Worm (Caenorhabditis elegans) whole organism, early embryonic: ENCODE data around the gene uvs-1.

Source experiments
- B0310.2 ChIP-seq: sonication (generic microtip); optimal IDR thresholded peaks from 2 replicates; lab custom pipeline; 2016; ENCODE audit warnings: mild to moderate bottlenecking, missing genetic modification characterization, missing compliant biosample characterization
- F13C5.2 ChIP-seq: sonication (generic microtip); optimal IDR thresholded peaks from 2 replicates; lab custom pipeline; 2017; ENCODE audit warnings: mild to moderate bottlenecking, missing genetic modification characterization, inconsistent platforms, missing compliant biosample characterization
- ama-1 ChIP-seq: fragments of 150-350 bp; optimal IDR thresholded peaks from 2 replicates; lab custom pipeline; 2014
- ceh-36 ChIP-seq: sonication (generic microtip); optimal IDR thresholded peaks from 2 replicates; lab custom pipeline; 2016; ENCODE audit warnings: missing genetic modification characterization, inconsistent platforms, missing compliant biosample characterization
- ets-7 ChIP-seq: sonication (generic microtip); optimal IDR thresholded peaks from 2 replicates; lab custom pipeline; 2016; ENCODE audit warnings: missing genotype, missing genetic modification characterization, missing compliant biosample characterization
- flt-1 ChIP-seq: fragments of 200-800 bp; sonication (Bioruptor generic); IDR thresholded peaks from 2 replicates; pipeline ENCODE4 v1.3.6; 2022; ENCODE audit warnings: missing genetic modification characterization, missing compliant biosample characterization
- hmbx-1 ChIP-seq: sonication (generic microtip); optimal IDR thresholded peaks from 2 replicates; lab custom pipeline; 2016; ENCODE audit warnings: mild to moderate bottlenecking, missing genetic modification characterization, missing compliant biosample characterization
- hmg-4 ChIP-seq: fragments of 200-800 bp; sonication (Bioruptor generic); optimal IDR thresholded peaks from 2 replicates; lab custom pipeline; 2018; ENCODE audit warnings: mild to moderate bottlenecking, missing genetic modification characterization, missing compliant biosample characterization
- hnd-1 ChIP-seq: sonication (generic microtip); optimal IDR thresholded peaks from 2 replicates; lab custom pipeline; 2016; ENCODE audit warnings: missing genetic modification characterization, missing compliant biosample characterization
- pes-1 ChIP-seq: fragments of 200-800 bp; sonication (Bioruptor generic); IDR thresholded peaks from 2 replicates; pipeline ENCODE4 v1.3.6; 2022; ENCODE audit warnings: missing genetic modification reagents, missing genetic modification characterization, missing compliant biosample characterization
- sea-1 ChIP-seq: fragments of 200-800 bp; sonication (Bioruptor generic); conservative IDR thresholded peaks from 2 replicates; pipeline ENCODE4 v1.3.6; 2022; ENCODE audit warnings: missing genetic modification characterization, missing compliant biosample characterization
- tbx-11 ChIP-seq: fragments of 200-800 bp; sonication (Bioruptor generic); IDR thresholded peaks from 2 replicates; pipeline ENCODE4 v1.3.6; 2022; ENCODE audit warnings: missing genetic modification characterization, missing compliant biosample characterization
- tbx-37 ChIP-seq: fragments of 200-800 bp; sonication (Bioruptor generic); conservative IDR thresholded peaks from 2 replicates; pipeline ENCODE4 v1.3.6; 2022; ENCODE audit warnings: missing genetic modification reagents, missing genetic modification characterization, missing compliant biosample characterization
- tra-4 ChIP-seq: sonication (generic microtip); optimal IDR thresholded peaks from 2 replicates; lab custom pipeline; 2017; ENCODE audit warnings: missing genetic modification characterization, missing compliant biosample characterization

- TF ChIP-seq B0310.2 (tag; lab: Kevin White, UChicago) (no peak), F13C5.2 (tag; lab: Kevin White, UChicago) (no peak), tbx-11 (GFP tag; lab: Robert Waterston, UW) (no peak), sea-1 (GFP tag; lab: Robert Waterston, UW) (no peak), hmg-4 (no peak), hnd-1 (tag; lab: Kevin White, UChicago) (no peak), pes-1 (GFP tag; lab: Robert Waterston, UW) (no peak), ama-1 (no peak), flt-1 (no peak), tbx-37 (GFP tag; lab: Robert Waterston, UW) (no peak), tra-4 (tag; lab: Kevin White, UChicago) (no peak), ceh-36 (tag; lab: Kevin White, UChicago) (no peak), hmbx-1 (tag; lab: Kevin White, UChicago) (no peak), ets-7 (tag; lab: Kevin White, UChicago) (no peak)
Observed at ce11 chrV:7830952-7831351, 26.9 kb upstream of the uvs-1 start.
